Fruit fly (Drosophila melanogaster) whole organism, prepupa: ENCODE measurements around the gene CG32066.
A peak's percentile ranks its signal among the peaks of the same experiment; 100 is the strongest.

Experiments used
- Blimp-1 ChIP-seq: fragments of 200-800 bp; sonication (Bioruptor generic); optimal IDR thresholded peaks from 3 replicates; lab custom pipeline; 2017; ENCODE audit warnings: missing biosample characterization, missing genetic modification characterization, mild to moderate bottlenecking, moderate library complexity, missing genetic modification reagents
- CG10631 ChIP-seq: fragments of 200-800 bp; sonication (Bioruptor generic); optimal IDR thresholded peaks from 2 replicates; lab custom pipeline; 2016; ENCODE audit warnings: missing biosample characterization, missing genetic modification characterization
- CG10669 ChIP-seq: fragments of 200-800 bp; sonication (Bioruptor generic); optimal IDR thresholded peaks from 3 replicates; lab custom pipeline; 2018; ENCODE audit warnings: missing biosample characterization, mild to moderate bottlenecking, missing genetic modification characterization, moderate library complexity
- CG11902 ChIP-seq: fragments of 200-800 bp; sonication (Bioruptor generic); optimal IDR thresholded peaks from 3 replicates; lab custom pipeline; 2016; ENCODE audit warnings: missing biosample characterization, missing genetic modification characterization
- CG15336 ChIP-seq: fragments of 200-800 bp; sonication (Bioruptor generic); IDR thresholded peaks from 2 replicates; pipeline ENCODE4 v1.3.6; 2022; ENCODE audit warnings: missing biosample characterization, missing genetic modification characterization
- CG16779 ChIP-seq: fragments of 200-800 bp; sonication (Bioruptor generic); optimal IDR thresholded peaks from 3 replicates; lab custom pipeline; 2017; ENCODE audit warnings: missing biosample characterization, mild to moderate bottlenecking, missing genetic modification characterization
- CG3032 ChIP-seq: fragments of 200-800 bp; optimal IDR thresholded peaks from 2 replicates; lab custom pipeline; 2019; ENCODE audit warnings: missing biosample characterization, mild to moderate bottlenecking, missing genetic modification characterization, moderate library complexity
- CG31627 ChIP-seq: fragments of 200-800 bp; sonication (Bioruptor generic); optimal IDR thresholded peaks from 3 replicates; lab custom pipeline; 2016; ENCODE audit warnings: missing biosample characterization, missing genetic modification characterization
- CG32006 ChIP-seq: fragments of 200-800 bp; sonication (Bioruptor generic); optimal IDR thresholded peaks from 3 replicates; lab custom pipeline; 2017; ENCODE audit warnings: missing biosample characterization, mild to moderate bottlenecking, missing genetic modification characterization
- CG34406 ChIP-seq: fragments of 200-800 bp; sonication (Bioruptor generic); optimal IDR thresholded peaks from 3 replicates; lab custom pipeline; 2016; ENCODE audit warnings: missing biosample characterization, missing genetic modification characterization
- CG3919 ChIP-seq: fragments of 200-800 bp; sonication (Bioruptor generic); optimal IDR thresholded peaks from 3 replicates; lab custom pipeline; 2016; ENCODE audit warnings: missing biosample characterization, missing genetic modification characterization
- CG4318 ChIP-seq: fragments of 200-800 bp; sonication (Bioruptor generic); optimal IDR thresholded peaks from 3 replicates; lab custom pipeline; 2017; ENCODE audit warnings: missing biosample characterization, mild to moderate bottlenecking, missing genetic modification characterization
- CG6163 ChIP-seq: fragments of 200-800 bp; sonication (Bioruptor generic); IDR thresholded peaks from 3 replicates; pipeline ENCODE4 v1.3.6; 2022; ENCODE audit warnings: missing biosample characterization, missing genetic modification characterization
- CG6276 ChIP-seq: fragments of 200-800 bp; sonication (Bioruptor generic); optimal IDR thresholded peaks from 2 replicates; lab custom pipeline; 2017; ENCODE audit warnings: missing biosample characterization, mild to moderate bottlenecking, missing genetic modification characterization
- CG6792 ChIP-seq: fragments of 200-800 bp; sonication (Bioruptor generic); optimal IDR thresholded peaks from 3 replicates; lab custom pipeline; 2016; ENCODE audit warnings: missing biosample characterization, missing genetic modification characterization
- CG6808 ChIP-seq: fragments of 200-800 bp; sonication (Bioruptor generic); optimal IDR thresholded peaks from 3 replicates; lab custom pipeline; 2017; ENCODE audit warnings: missing biosample characterization, missing genetic modification characterization, mild to moderate bottlenecking, moderate library complexity, missing genetic modification reagents
- CG7368 ChIP-seq: fragments of 200-800 bp; sonication (Bioruptor generic); optimal IDR thresholded peaks from 3 replicates; lab custom pipeline; 2016; ENCODE audit warnings: missing biosample characterization, missing genetic modification characterization
- CG8119 ChIP-seq: fragments of 200-800 bp; sonication (Bioruptor generic); IDR thresholded peaks from 3 replicates; pipeline ENCODE4 v1.3.6; 2022; ENCODE audit warnings: missing biosample characterization, missing genetic modification characterization
- CG8319 ChIP-seq: fragments of 200-800 bp; sonication (Bioruptor generic); optimal IDR thresholded peaks from 3 replicates; lab custom pipeline; 2016; ENCODE audit warnings: missing biosample characterization, missing genetic modification characterization
- CG8632 ChIP-seq: fragments of 200-800 bp; sonication (Bioruptor generic); optimal IDR thresholded peaks from 3 replicates; lab custom pipeline; 2016; ENCODE audit warnings: missing biosample characterization, missing genetic modification characterization
- CG9139 ChIP-seq: fragments of 200-800 bp; sonication (Bioruptor generic); optimal IDR thresholded peaks from 3 replicates; lab custom pipeline; 2017; ENCODE audit warnings: missing biosample characterization, mild to moderate bottlenecking, missing genetic modification characterization
- Eip78C ChIP-seq: fragments of 200-800 bp; sonication (Bioruptor generic); peaks from one replicate; lab custom pipeline; 2016; ENCODE audit warnings: missing biosample characterization, missing genetic modification characterization
- Ets21C ChIP-seq: fragments of 200-800 bp; sonication (Bioruptor generic); optimal IDR thresholded peaks from 3 replicates; lab custom pipeline; 2016; ENCODE audit warnings: missing biosample characterization, missing genetic modification characterization
- Ets96B ChIP-seq: fragments of 200-800 bp; optimal IDR thresholded peaks from 2 replicates; lab custom pipeline; 2019; ENCODE audit warnings: missing biosample characterization, mild to moderate bottlenecking, missing genetic modification characterization, moderate library complexity
- Gug ChIP-seq: fragments of 200-800 bp; sonication (Bioruptor generic); IDR thresholded peaks from 2 replicates; pipeline ENCODE4 v1.3.6; 2022; ENCODE audit warnings: missing biosample characterization, missing genetic modification characterization
- Hr38 ChIP-seq: sonication (Bioruptor generic); optimal IDR thresholded peaks from 2 replicates; lab custom pipeline; 2016; ENCODE audit warnings: missing biosample characterization, missing genetic modification characterization
- Hr39 ChIP-seq: fragments of 200-800 bp; sonication (Bioruptor generic); optimal IDR thresholded peaks from 2 replicates; lab custom pipeline; 2016; ENCODE audit warnings: missing biosample characterization, missing genetic modification characterization
- OdsH ChIP-seq: fragments of 200-800 bp; sonication (Bioruptor generic); optimal IDR thresholded peaks from 3 replicates; lab custom pipeline; 2016; ENCODE audit warnings: missing biosample characterization, missing genetic modification characterization
- Smox ChIP-seq: fragments of 200-800 bp; sonication (Bioruptor generic); optimal IDR thresholded peaks from 3 replicates; lab custom pipeline; 2016; ENCODE audit warnings: missing biosample characterization, missing genetic modification characterization
- Sox102F ChIP-seq: fragments of 200-800 bp; sonication (Bioruptor generic); optimal IDR thresholded peaks from 2 replicates; lab custom pipeline; 2016; ENCODE audit warnings: missing biosample characterization, mild to moderate bottlenecking, missing genetic modification characterization
- Sox15 ChIP-seq: fragments of 200-800 bp; sonication (Bioruptor generic); optimal IDR thresholded peaks from 3 replicates; lab custom pipeline; 2016; ENCODE audit warnings: missing biosample characterization, missing genetic modification characterization
- cyc ChIP-seq: fragments of 200-800 bp; sonication (Bioruptor generic); optimal IDR thresholded peaks from 3 replicates; lab custom pipeline; 2016; ENCODE audit warnings: missing biosample characterization, missing genetic modification characterization
- dac ChIP-seq: fragments of 200-800 bp; sonication (Bioruptor generic); optimal IDR thresholded peaks from 2 replicates; lab custom pipeline; 2017; ENCODE audit warnings: missing biosample characterization, mild to moderate bottlenecking, missing genetic modification characterization
- dsx ChIP-seq: fragments of 200-800 bp; optimal IDR thresholded peaks from 3 replicates; lab custom pipeline; 2019; ENCODE audit warnings: missing biosample characterization, mild to moderate bottlenecking, missing genetic modification characterization, moderate library complexity; ENCODE audit not compliant: poor library complexity, severe bottlenecking
- eg ChIP-seq: fragments of 200-800 bp; sonication (Bioruptor generic); IDR thresholded peaks from 3 replicates; pipeline ENCODE4 v1.3.6; 2022; ENCODE audit warnings: missing biosample characterization, missing genetic modification characterization
- esn ChIP-seq: fragments of 200-800 bp; sonication (Bioruptor generic); optimal IDR thresholded peaks from 2 replicates; lab custom pipeline; 2016; ENCODE audit warnings: missing biosample characterization, mild to moderate bottlenecking, missing genetic modification characterization, moderate library complexity
- fd59A ChIP-seq: fragments of 200-800 bp; sonication (Bioruptor generic); optimal IDR thresholded peaks from 2 replicates; lab custom pipeline; 2017; ENCODE audit warnings: missing biosample characterization, mild to moderate bottlenecking, missing genetic modification characterization, missing genetic modification reagents
- fd85E ChIP-seq: fragments of 200-800 bp; sonication (Bioruptor generic); optimal IDR thresholded peaks from 3 replicates; lab custom pipeline; 2016; ENCODE audit warnings: missing biosample characterization, missing genetic modification characterization
- fkh ChIP-seq: fragments of 200-800 bp; sonication (Bioruptor generic); optimal IDR thresholded peaks from 3 replicates; lab custom pipeline; 2017; ENCODE audit warnings: missing biosample characterization, mild to moderate bottlenecking, missing genetic modification characterization, moderate library complexity
- lz ChIP-seq: fragments of 200-800 bp; sonication (Bioruptor generic); optimal IDR thresholded peaks from 3 replicates; lab custom pipeline; 2016; ENCODE audit warnings: missing biosample characterization, missing genetic modification characterization
- salr ChIP-seq, 2 experiments: fragments of 200-800 bp; sonication (Bioruptor generic); optimal IDR thresholded peaks; 3 replicates each; lab custom pipeline; 2016 to 2018; ENCODE audit warnings: missing biosample characterization in 2 of 2, missing genetic modification characterization in 2 of 2, mild to moderate bottlenecking in 1 of 2
- spab ChIP-seq: fragments of 200-800 bp; sonication (Bioruptor generic); optimal IDR thresholded peaks from 2 replicates; lab custom pipeline; 2017; ENCODE audit warnings: missing biosample characterization, mild to moderate bottlenecking, missing genetic modification characterization, missing genetic modification reagents
- vri ChIP-seq: fragments of 200-800 bp; sonication (Bioruptor generic); optimal IDR thresholded peaks from 3 replicates; lab custom pipeline; 2016; ENCODE audit warnings: missing biosample characterization, mild to moderate bottlenecking, missing genetic modification characterization

CG32066 gene

DNA sequence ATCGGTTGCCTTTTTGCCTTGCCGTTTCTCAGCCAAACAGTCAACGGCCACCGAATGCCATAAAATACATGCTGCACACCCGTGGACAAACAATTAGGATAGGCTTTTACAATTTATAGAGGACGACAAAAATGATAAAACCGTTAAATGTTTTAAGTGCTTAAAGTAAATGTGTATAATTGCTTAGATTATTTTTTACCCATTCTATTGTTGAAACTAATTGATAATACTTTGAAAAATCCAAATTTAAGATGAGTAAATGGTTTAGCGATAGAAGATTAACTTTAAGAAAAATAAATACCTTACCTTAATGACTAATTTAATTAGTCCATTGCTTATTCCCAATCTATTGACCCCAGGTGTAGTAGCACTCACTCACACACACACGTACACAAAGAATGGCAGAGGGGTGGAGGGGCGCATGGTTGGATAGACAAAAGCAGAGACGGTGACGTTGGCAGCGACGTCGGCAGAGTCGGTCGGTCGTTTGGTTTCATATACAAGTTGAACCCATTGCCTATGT, 17.8 kb upstream of the CG32066 start (continued):
- TF ChIP-seq CG10669 (GFP tag; lab: Kevin White, UChicago): peak; percentile 87
- TF ChIP-seq CG6163 (GFP tag; lab: Robert Waterston, UW): peak; percentile 84; the same call in 2 of the 3 replicates
- TF ChIP-seq CG7368 (GFP tag; lab: Kevin White, UChicago): peak; percentile 66
- TF ChIP-seq Hr39: peak; percentile 79
- TF ChIP-seq fkh (GFP tag; lab: Kevin White, UChicago): peak; percentile 70
- peak; percentile 86 for TF ChIP-seq Gug (GFP tag; lab: Robert Waterston, UW)
- TF ChIP-seq CG8119: peak; percentile 97
- TF ChIP-seq dac: peak; percentile 76
- peak; percentile 89 for TF ChIP-seq CG34406 (GFP tag; lab: Kevin White, UChicago)
- TF ChIP-seq salr (GFP tag; optimal IDR thresholded peaks at IDR 0.05; lab: Kevin White, UChicago): peak; percentile 42 to 93
- peak; percentile 82 for TF ChIP-seq CG9139 (GFP tag; lab: Kevin White, UChicago)
- TF ChIP-seq cyc: peak; percentile 80
- TF ChIP-seq Smox (GFP tag; lab: Kevin White, UChicago): peak; percentile 84
- no peak for TF ChIP-seq fd85E (GFP tag; lab: Kevin White, UChicago)
- peak; percentile 97 for TF ChIP-seq Eip78C (GFP tag; lab: Kevin White, UChicago)
- TF ChIP-seq vri (GFP tag; lab: Kevin White, UChicago): peak; percentile 48
- TF ChIP-seq CG31627 (GFP tag; lab: Kevin White, UChicago): peak; percentile 81
- TF ChIP-seq fd59A (GFP tag; lab: Kevin White, UChicago): peak; percentile 83
- peak; percentile 85 for TF ChIP-seq spab (GFP tag; lab: Kevin White, UChicago)
- TF ChIP-seq CG3919 (GFP tag; lab: Kevin White, UChicago): peak; percentile 86
- TF ChIP-seq OdsH (GFP tag; lab: Kevin White, UChicago): peak; percentile 87
- peak; percentile 84 for TF ChIP-seq CG16779 (tag; lab: Kevin White, UChicago)
- peak; percentile 95 for TF ChIP-seq CG32006
- peak; percentile 65 for TF ChIP-seq Sox15

dm6 chr3L:10677816-10678215, 17.0 kb upstream of the CG32066 start:
- TF ChIP-seq dsx (GFP tag; lab: Kevin White, UChicago): no peak
- TF ChIP-seq eg: no peak
- TF ChIP-seq CG10631 (GFP tag; lab: Kevin White, UChicago): no peak
- no peak for TF ChIP-seq CG4318 (GFP tag; lab: Kevin White, UChicago)
- TF ChIP-seq lz: no peak
- no peak for TF ChIP-seq Ets21C (GFP tag; lab: Kevin White, UChicago)
- TF ChIP-seq CG6792 (GFP tag; lab: Kevin White, UChicago): no peak
- TF ChIP-seq CG3032: no peak
- no peak for TF ChIP-seq CG6808 (GFP tag; lab: Kevin White, UChicago)
- no peak for TF ChIP-seq CG8319 (GFP tag; lab: Kevin White, UChicago)
- TF ChIP-seq CG34406 (GFP tag; lab: Kevin White, UChicago): no peak
- no peak for TF ChIP-seq Ets96B (tag; lab: Kevin White, UChicago)
- no peak for TF ChIP-seq salr (GFP tag; optimal IDR thresholded peaks at IDR 0.05; lab: Kevin White, UChicago)
- TF ChIP-seq vri (GFP tag; lab: Kevin White, UChicago): no peak

DNA sequence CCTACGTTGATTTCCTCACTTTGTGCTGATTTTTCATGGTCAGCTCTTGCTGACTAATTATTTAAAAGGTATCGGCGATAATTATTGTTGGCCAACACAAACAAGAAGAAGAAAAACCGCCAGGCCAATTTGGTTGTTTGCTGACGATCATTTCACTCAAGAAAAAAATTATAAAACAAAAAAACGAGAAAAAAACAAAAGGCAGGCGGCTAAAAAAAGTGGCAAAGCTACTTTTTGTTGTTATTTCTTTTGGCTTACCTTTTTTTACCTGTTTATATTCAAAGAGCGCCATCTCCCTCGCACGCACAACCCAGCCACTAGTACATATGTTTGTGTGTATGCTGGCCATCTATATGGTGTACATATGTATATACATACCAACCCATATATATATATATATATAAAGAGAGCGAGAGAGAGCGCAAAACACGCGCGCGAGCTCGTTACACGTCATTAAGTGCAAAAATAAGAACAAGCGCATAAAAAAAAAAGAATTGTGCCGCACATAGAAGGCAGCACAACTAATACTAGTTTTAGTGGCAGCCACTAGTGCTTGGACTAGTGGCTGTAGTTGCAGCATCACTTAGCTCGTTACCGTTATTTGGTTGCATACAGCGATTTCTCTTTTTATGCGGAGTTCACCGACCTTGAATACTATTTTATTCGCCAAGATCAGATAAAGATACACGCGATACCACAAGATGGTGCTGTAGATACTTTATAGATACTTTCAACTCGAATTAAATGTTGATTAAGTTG, 15.0 kb upstream of the CG32066 start:
- TF ChIP-seq CG32006 (peak; percentile 41), CG9139 (GFP tag; lab: Kevin White, UChicago) (peak; percentile 90), Hr39 (no peak), Sox15 (no peak), Hr38 (no peak), esn (GFP tag; lab: Kevin White, UChicago) (peak; percentile 23), OdsH (GFP tag; lab: Kevin White, UChicago) (peak; percentile 31), CG3032 (peak; percentile 67), CG6276 (GFP tag; lab: Kevin White, UChicago) (peak; percentile 87), CG10669 (GFP tag; lab: Kevin White, UChicago) (peak; percentile 66), lz (no peak), dsx (GFP tag; lab: Kevin White, UChicago) (peak; percentile 68), CG16779 (tag; lab: Kevin White, UChicago) (peak; percentile 76), Blimp-1 (GFP tag; lab: Kevin White, UChicago) (peak; percentile 26), fd59A (GFP tag; lab: Kevin White, UChicago) (peak; percentile 1), Sox102F (GFP tag; lab: Kevin White, UChicago) (peak; percentile 47), CG34406 (GFP tag; lab: Kevin White, UChicago) (peak; percentile 35), dac (no peak), CG6808 (GFP tag; lab: Kevin White, UChicago) (peak; percentile 86), fd85E (GFP tag; lab: Kevin White, UChicago) (peak; percentile 37), CG11902 (GFP tag; lab: Kevin White, UChicago) (no peak), CG8632 (GFP tag; lab: Kevin White, UChicago) (peak; percentile 40), CG15336 (GFP tag; lab: Robert Waterston, UW) (peak; percentile 73), spab (GFP tag; lab: Kevin White, UChicago) (peak; percentile 74), CG31627 (GFP tag; lab: Kevin White, UChicago) (no peak)
